Worm (Caenorhabditis elegans) whole organism, L3 larva: ENCODE measurements around the gene srg-20.

ENCODE experiments used
- R02D3.7 ChIP-seq: fragments of 150-350 bp; optimal IDR thresholded peaks from 2 replicates; lab custom pipeline; 2014; ENCODE audit warnings: missing biosample characterization, missing genetic modification characterization
- egl-27 ChIP-seq: sonication (generic microtip); optimal IDR thresholded peaks from 4 replicates; lab custom pipeline; 2017; ENCODE audit warnings: missing biosample characterization, missing genetic modification reagents, missing genetic modification characterization
- elt-3 ChIP-seq, 3 experiments: fragments of 150-350 bp in 1 of 3; sonication (generic microtip) in 2 of 3; optimal IDR thresholded peaks; 2 replicates in 2 of 3; 4 replicates in 1 of 3; lab custom pipeline; 2014 to 2017; ENCODE audit warnings: missing biosample characterization in 3 of 3, missing genetic modification characterization in 3 of 3
- fkh-2 ChIP-seq: fragments of 150-350 bp; optimal IDR thresholded peaks from 2 replicates; lab custom pipeline; 2014; ENCODE audit warnings: missing biosample characterization, missing genetic modification reagents, missing genetic modification characterization
- mdl-1 ChIP-seq: fragments of 150-350 bp; optimal IDR thresholded peaks from 2 replicates; lab custom pipeline; 2014; ENCODE audit warnings: missing biosample characterization, missing genetic modification characterization
- nhr-237 ChIP-seq: fragments of 150-350 bp; optimal IDR thresholded peaks from 2 replicates; lab custom pipeline; 2014; ENCODE audit warnings: missing biosample characterization, missing genetic modification characterization
- unc-39 ChIP-seq: sonication (generic microtip); optimal IDR thresholded peaks from 4 replicates; lab custom pipeline; 2017; ENCODE audit warnings: missing biosample characterization, missing genetic modification characterization
- unc-62 ChIP-seq: fragments of 150-350 bp; sonication (generic microtip); optimal IDR thresholded peaks from 4 replicates; lab custom pipeline; 2014; ENCODE audit warnings: missing biosample characterization, missing genetic modification reagents, missing genetic modification characterization
- zag-1 ChIP-seq: fragments of 150-350 bp; optimal IDR thresholded peaks from 2 replicates; lab custom pipeline; 2014; ENCODE audit warnings: missing biosample characterization, missing genetic modification characterization

- TF ChIP-seq zag-1 (tag; lab: Kevin White, UChicago) (no peak), unc-39 (tag; lab: Kevin White, UChicago) (no peak), nhr-237 (tag; lab: Kevin White, UChicago) (no peak), elt-3 (tag; optimal IDR thresholded peaks at IDR 0.05; lab: Kevin White, UChicago) (no peak), R02D3.7 (no peak), unc-62 (GFP tag; lab: Kevin White, UChicago) (no peak), mdl-1 (tag; lab: Kevin White, UChicago) (no peak), fkh-2 (tag; lab: Kevin White, UChicago) (no peak), egl-27 (tag; lab: Kevin White, UChicago) (no peak)
Measured at ce11 chrII:1676088-1676487, 39.6 kb downstream of the srg-20 start, which contains the start of gene fbxb-17.
